Fruit fly (Drosophila melanogaster) whole organism, embryonic: Measurements from ENCODE around the gene PolD2.
A peak's percentile ranks its signal among the peaks of the same experiment; 100 is the strongest.

ENCODE experiments used
- Asciz ChIP-seq: fragments of 200-800 bp; sonication (Bioruptor generic); optimal IDR thresholded peaks from 2 replicates; lab custom pipeline; 2017; ENCODE audit warnings: missing biosample characterization, mild to moderate bottlenecking, missing genetic modification characterization, missing genetic modification reagents
- Atf-2 ChIP-seq: fragments of 200-800 bp; sonication (Bioruptor generic); optimal IDR thresholded peaks from 2 replicates; lab custom pipeline; 2016; ENCODE audit warnings: missing biosample characterization, missing genetic modification characterization
- CG12744 ChIP-seq: fragments of 200-800 bp; sonication (Bioruptor generic); optimal IDR thresholded peaks from 2 replicates; lab custom pipeline; 2016; ENCODE audit warnings: missing biosample characterization, missing genetic modification characterization
- CG12769 ChIP-seq: fragments of 200-800 bp; sonication (Bioruptor generic); optimal IDR thresholded peaks from 2 replicates; lab custom pipeline; 2019; ENCODE audit warnings: missing biosample characterization, mild to moderate bottlenecking, missing genetic modification characterization, moderate library complexity
- CG13424 ChIP-seq: fragments of 200-800 bp; sonication (Bioruptor generic); optimal IDR thresholded peaks from 2 replicates; lab custom pipeline; 2019; ENCODE audit warnings: missing biosample characterization, mild to moderate bottlenecking, missing genetic modification characterization, moderate library complexity
- CG14860 ChIP-seq: fragments of 200-800 bp; sonication (Bioruptor generic); IDR thresholded peaks from 3 replicates; pipeline ENCODE4 v1.3.6; 2022; ENCODE audit warnings: missing biosample characterization, missing genetic modification characterization; ENCODE audit not compliant: partially characterized antibody
- CG14965 ChIP-seq: fragments of 200-800 bp; sonication (Bioruptor generic); optimal IDR thresholded peaks from 2 replicates; lab custom pipeline; 2016; ENCODE audit warnings: missing biosample characterization, missing genetic modification characterization, borderline replicate concordance
- CG15514 ChIP-seq: fragments of 200-800 bp; sonication (Bioruptor generic); optimal IDR thresholded peaks from 3 replicates; lab custom pipeline; 2017; ENCODE audit warnings: missing biosample characterization, missing genetic modification characterization, mild to moderate bottlenecking, moderate library complexity, missing genetic modification reagents
- CG17186 ChIP-seq: fragments of 200-800 bp; sonication (Bioruptor generic); optimal IDR thresholded peaks from 3 replicates; lab custom pipeline; 2017; ENCODE audit warnings: missing biosample characterization, missing genetic modification reagents, missing genetic modification characterization
- CG18262 ChIP-seq: fragments of 200-800 bp; optimal IDR thresholded peaks from 3 replicates; lab custom pipeline; 2019; ENCODE audit warnings: missing biosample characterization, mild to moderate bottlenecking, missing genetic modification characterization, moderate library complexity
- CG18764 ChIP-seq: fragments of 200-800 bp; sonication (Bioruptor generic); optimal IDR thresholded peaks from 3 replicates; lab custom pipeline; 2016; ENCODE audit warnings: missing biosample characterization, missing genetic modification characterization
- CG30403 ChIP-seq: fragments of 200-800 bp; sonication (Bioruptor generic); optimal IDR thresholded peaks from 3 replicates; lab custom pipeline; 2016; ENCODE audit warnings: missing biosample characterization, missing genetic modification characterization
- CG31365 ChIP-seq: fragments of 200-800 bp; sonication (Bioruptor generic); optimal IDR thresholded peaks from 2 replicates; lab custom pipeline; 2018; ENCODE audit warnings: missing biosample characterization, mild to moderate bottlenecking, missing genetic modification characterization
- CG3163 ChIP-seq: fragments of 200-800 bp; sonication (Bioruptor generic); optimal IDR thresholded peaks from 3 replicates; lab custom pipeline; 2016; ENCODE audit warnings: missing biosample characterization, missing genetic modification characterization
- CG4404 ChIP-seq: fragments of 200-800 bp; sonication (Bioruptor generic); IDR thresholded peaks from 2 replicates; pipeline ENCODE4 v1.3.6; 2022; ENCODE audit warnings: missing biosample characterization, missing genetic modification characterization
- CG6175 ChIP-seq: fragments of 200-800 bp; sonication (Bioruptor generic); IDR thresholded peaks from 3 replicates; pipeline ENCODE4 v1.3.6; 2022; ENCODE audit warnings: missing biosample characterization, missing genetic modification characterization
- CG6254 ChIP-seq: fragments of 200-800 bp; sonication (Bioruptor generic); optimal IDR thresholded peaks from 3 replicates; lab custom pipeline; 2017; ENCODE audit warnings: mild to moderate bottlenecking, missing biosample characterization, missing genetic modification reagents, missing genetic modification characterization
- CG6813 ChIP-seq: fragments of 200-800 bp; sonication (Bioruptor generic); optimal IDR thresholded peaks from 2 replicates; lab custom pipeline; 2017; ENCODE audit warnings: missing biosample characterization, missing genetic modification characterization, mild to moderate bottlenecking, moderate library complexity, missing genetic modification reagents
- CG7357 ChIP-seq: fragments of 200-800 bp; sonication (Bioruptor generic); IDR thresholded peaks from 3 replicates; pipeline ENCODE4 v1.3.6; 2022; ENCODE audit warnings: missing biosample characterization, missing genetic modification characterization
- CG7963 ChIP-seq: fragments of 200-800 bp; sonication (Bioruptor generic); IDR thresholded peaks from 3 replicates; pipeline ENCODE4 v1.3.6; 2022; ENCODE audit warnings: missing biosample characterization, missing genetic modification characterization; ENCODE audit not compliant: partially characterized antibody
- Chrac-16 ChIP-seq: fragments of 200-800 bp; sonication (Bioruptor generic); optimal IDR thresholded peaks from 3 replicates; lab custom pipeline; 2016; ENCODE audit warnings: missing biosample characterization, missing genetic modification characterization
- CrebB ChIP-seq: fragments of 200-800 bp; sonication (Bioruptor generic); optimal IDR thresholded peaks from 3 replicates; lab custom pipeline; 2018; ENCODE audit warnings: missing biosample characterization, mild to moderate bottlenecking, missing genetic modification characterization
- D19A ChIP-seq: fragments of 200-800 bp; optimal IDR thresholded peaks from 3 replicates; lab custom pipeline; 2019; ENCODE audit warnings: missing biosample characterization, mild to moderate bottlenecking, missing genetic modification characterization, moderate library complexity
- Dip3 ChIP-seq: fragments of 200-800 bp; sonication (Bioruptor generic); optimal IDR thresholded peaks from 3 replicates; lab custom pipeline; 2016; ENCODE audit warnings: missing biosample characterization, missing genetic modification characterization
- Dll ChIP-seq: fragments of 200-800 bp; sonication (Bioruptor generic); IDR thresholded peaks from 4 replicates; pipeline ENCODE4 v1.3.6; 2022; ENCODE audit warnings: missing biosample characterization, missing genetic modification characterization; ENCODE audit not compliant: partially characterized antibody
- E2f2 ChIP-seq: fragments of 200-800 bp; sonication (Bioruptor generic); IDR thresholded peaks from 2 replicates; pipeline ENCODE4 v1.3.6; 2022; ENCODE audit warnings: missing biosample characterization, missing genetic modification characterization
- Kr ChIP-seq: fragments of 200-800 bp; sonication (Bioruptor generic); optimal IDR thresholded peaks from 2 replicates; lab custom pipeline; 2017; ENCODE audit warnings: missing biosample characterization, mild to moderate bottlenecking, missing genetic modification characterization
- NC2β ChIP-seq: fragments of 200-800 bp; sonication (Bioruptor generic); optimal IDR thresholded peaks from 2 replicates; lab custom pipeline; 2016; ENCODE audit warnings: missing biosample characterization, missing genetic modification characterization
- Ssrp ChIP-seq: fragments of 200-800 bp; sonication (Bioruptor generic); optimal IDR thresholded peaks from 2 replicates; lab custom pipeline; 2018; ENCODE audit warnings: missing biosample characterization, mild to moderate bottlenecking, missing genetic modification characterization, moderate library complexity
- Stat92E ChIP-seq, 3 experiments: fragments of >200 bp in 2 of 3; fragments of 200-800 bp in 1 of 3; sonication (Bioruptor generic) in 1 of 3; optimal IDR thresholded peaks; 2 replicates each; lab custom pipeline; 2017 to 2019; ENCODE audit warnings: missing biosample characterization in 3 of 3, missing genetic modification characterization in 3 of 3, mild to moderate bottlenecking in 1 of 3, moderate library complexity in 1 of 3
- YL-1 ChIP-seq: fragments of 200-800 bp; sonication (Bioruptor generic); optimal IDR thresholded peaks from 3 replicates; lab custom pipeline; 2017; ENCODE audit warnings: missing biosample characterization, mild to moderate bottlenecking, missing genetic modification characterization
- ac ChIP-seq: fragments of 200-800 bp; sonication (Bioruptor generic); optimal IDR thresholded peaks from 3 replicates; lab custom pipeline; 2017; ENCODE audit warnings: missing biosample characterization, mild to moderate bottlenecking, missing genetic modification characterization
- aop ChIP-seq: fragments of 200-800 bp; sonication (Bioruptor generic); IDR thresholded peaks from 2 replicates; pipeline ENCODE4 v1.3.6; 2022; ENCODE audit warnings: missing biosample characterization, missing genetic modification characterization
- ap ChIP-seq: fragments of 200-800 bp; sonication (Bioruptor generic); IDR thresholded peaks from 2 replicates; pipeline ENCODE4 v1.3.6; 2022; ENCODE audit warnings: missing biosample characterization, missing genetic modification characterization
- bigmax ChIP-seq: fragments of 200-800 bp; sonication (Bioruptor generic); optimal IDR thresholded peaks from 2 replicates; lab custom pipeline; 2018; ENCODE audit warnings: missing biosample characterization, mild to moderate bottlenecking, missing genetic modification characterization
- br ChIP-seq: fragments of >200 bp; optimal IDR thresholded peaks from 2 replicates; lab custom pipeline; 2017
- bsh ChIP-seq, 2 experiments: fragments of 200-800 bp; sonication (Bioruptor generic); optimal IDR thresholded peaks; 2 replicates each; lab custom pipeline; 2017 to 2018; ENCODE audit warnings: mild to moderate bottlenecking in 2 of 2, missing biosample characterization in 2 of 2, missing genetic modification characterization in 2 of 2, moderate library complexity in 1 of 2
- dan ChIP-seq: fragments of 200-800 bp; sonication (Bioruptor generic); IDR thresholded peaks from 2 replicates; pipeline ENCODE4 v1.3.6; 2022; ENCODE audit warnings: missing biosample characterization, missing genetic modification characterization
- gsb-n ChIP-seq: fragments of 200-800 bp; sonication (Bioruptor generic); optimal IDR thresholded peaks from 3 replicates; lab custom pipeline; 2018; ENCODE audit warnings: missing biosample characterization, mild to moderate bottlenecking, missing genetic modification characterization
- h ChIP-seq: fragments of >200 bp; optimal IDR thresholded peaks from 2 replicates; lab custom pipeline; 2017
- her ChIP-seq: fragments of 200-800 bp; sonication (Bioruptor generic); optimal IDR thresholded peaks from 2 replicates; lab custom pipeline; 2016; ENCODE audit warnings: missing biosample characterization, missing genetic modification characterization
- klu ChIP-seq: fragments of 200-800 bp; sonication (Bioruptor generic); IDR thresholded peaks from 2 replicates; pipeline ENCODE4 v1.3.6; 2022; ENCODE audit warnings: missing biosample characterization, missing genetic modification characterization
- lbe ChIP-seq: fragments of 200-800 bp; sonication (Bioruptor generic); optimal IDR thresholded peaks from 2 replicates; lab custom pipeline; 2016; ENCODE audit warnings: missing biosample characterization, mild to moderate bottlenecking, missing genetic modification characterization
- mam ChIP-seq: fragments of 200-800 bp; sonication (Bioruptor generic); optimal IDR thresholded peaks from 3 replicates; lab custom pipeline; 2016; ENCODE audit warnings: missing biosample characterization, missing genetic modification characterization
- nerfin-1 ChIP-seq: fragments of 200-800 bp; sonication (Bioruptor generic); optimal IDR thresholded peaks from 3 replicates; lab custom pipeline; 2019; ENCODE audit warnings: missing biosample characterization, mild to moderate bottlenecking, missing genetic modification characterization, moderate library complexity
- pzg ChIP-seq: fragments of 200-800 bp; sonication (Bioruptor generic); optimal IDR thresholded peaks from 3 replicates; lab custom pipeline; 2018; ENCODE audit warnings: missing biosample characterization, mild to moderate bottlenecking, missing genetic modification characterization, moderate library complexity
- ro ChIP-seq: fragments of 200-800 bp; sonication (Bioruptor generic); IDR thresholded peaks from 2 replicates; pipeline ENCODE4 v1.3.6; 2022; ENCODE audit warnings: missing biosample characterization, missing genetic modification characterization
- sna ChIP-seq: fragments of 200-800 bp; sonication (Bioruptor generic); IDR thresholded peaks from 2 replicates; pipeline ENCODE4 v1.3.6; 2022; ENCODE audit warnings: missing biosample characterization, missing genetic modification characterization; ENCODE audit not compliant: partially characterized antibody
- sqz ChIP-seq: fragments of 200-800 bp; sonication (Bioruptor generic); optimal IDR thresholded peaks from 3 replicates; lab custom pipeline; 2018; ENCODE audit warnings: missing biosample characterization, mild to moderate bottlenecking, missing genetic modification characterization
- ssp ChIP-seq: fragments of 200-800 bp; sonication (Bioruptor generic); IDR thresholded peaks from 2 replicates; pipeline ENCODE4 v1.3.6; 2022; ENCODE audit warnings: missing biosample characterization, missing genetic modification characterization
- stc ChIP-seq: fragments of 200-800 bp; sonication (Bioruptor generic); IDR thresholded peaks from 2 replicates; pipeline ENCODE4 v1.3.6; 2022; ENCODE audit warnings: missing biosample characterization, missing genetic modification characterization
- unpg ChIP-seq: fragments of 200-800 bp; sonication (Bioruptor generic); optimal IDR thresholded peaks from 3 replicates; lab custom pipeline; 2018; ENCODE audit warnings: missing biosample characterization, mild to moderate bottlenecking, missing genetic modification characterization, moderate library complexity

The PolD2 gene

dm6 chr3L:1798649-1799048 is 23.2 kb downstream of the PolD2 start, which contains the start of gene Patj (continued):
- TF ChIP-seq NC2β (GFP tag; lab: Kevin White, UChicago) (no peak), D19A (no peak), CG14965 (no peak), CG14860 (GFP tag; lab: Robert Waterston, UW) (peak; percentile 40; the same call in 1 of the 3 replicates), aop (no peak), nerfin-1 (tag; lab: Kevin White, UChicago) (peak; percentile 21), ap (GFP tag; lab: Robert Waterston, UW) (no peak), CG15514 (peak; percentile 85), CG6175 (GFP tag; lab: Robert Waterston, UW) (no peak), CG13424 (tag; lab: Kevin White, UChicago) (no peak), Dll (peak; percentile 52; the same call in 3 of the 4 replicates), h (lab: Kevin White, UChicago) (no peak), mam (no peak), YL-1 (GFP tag; lab: Kevin White, UChicago) (peak; percentile 56), unpg (GFP tag; lab: Kevin White, UChicago) (no peak), dan (GFP tag; lab: Robert Waterston, UW) (no peak), ac (GFP tag; lab: Kevin White, UChicago) (no peak), gsb-n (tag; lab: Kevin White, UChicago) (no peak), CG6813 (GFP tag; lab: Kevin White, UChicago) (no peak), CG12769 (tag; lab: Kevin White, UChicago) (no peak), lbe (no peak), stc (no peak), CG12744 (no peak), E2f2 (GFP tag; lab: Robert Waterston, UW) (peak; percentile 75), CG30403 (GFP tag; lab: Kevin White, UChicago) (no peak), bigmax (no peak), Asciz (GFP tag; lab: Kevin White, UChicago) (no peak), sqz (GFP tag; lab: Kevin White, UChicago) (no peak), CG18262 (no peak), Atf-2 (GFP tag; lab: Kevin White, UChicago) (no peak), her (no peak), pzg (GFP tag; lab: Kevin White, UChicago) (peak; percentile 83), CG31365 (no peak), ro (GFP tag; lab: Robert Waterston, UW) (no peak), br (lab: Kevin White, UChicago) (no peak), CG7963 (GFP tag; lab: Robert Waterston, UW) (no peak), CG17186 (GFP tag; lab: Kevin White, UChicago) (peak; percentile 3), CG6254 (no peak), Ssrp (tag; lab: Kevin White, UChicago) (no peak), CG18764 (GFP tag; lab: Kevin White, UChicago) (no peak), ssp (GFP tag; lab: Robert Waterston, UW) (no peak), bsh (GFP tag; optimal IDR thresholded peaks at IDR 0.05; lab: Kevin White, UChicago) (no peak), Dip3 (GFP tag; lab: Kevin White, UChicago) (no peak), sna (GFP tag; lab: Robert Waterston, UW) (peak; percentile 50; the same call in 1 of the 2 replicates), Kr (GFP tag; lab: Kevin White, UChicago) (no peak), CG4404 (no peak), Stat92E (GFP tag; optimal IDR thresholded peaks at IDR 0.05; lab: Kevin White, UChicago) (no peak), CG3163 (GFP tag; lab: Kevin White, UChicago) (no peak), CG7357 (GFP tag; lab: Robert Waterston, UW) (no peak), Chrac-16 (GFP tag; lab: Kevin White, UChicago) (no peak), CrebB (tag; lab: Kevin White, UChicago) (no peak), klu (GFP tag; lab: Robert Waterston, UW) (no peak)
